Fruit fly (Drosophila melanogaster): ENCODE results near the gene inaF-A.

Gene inaF-A

DNA sequence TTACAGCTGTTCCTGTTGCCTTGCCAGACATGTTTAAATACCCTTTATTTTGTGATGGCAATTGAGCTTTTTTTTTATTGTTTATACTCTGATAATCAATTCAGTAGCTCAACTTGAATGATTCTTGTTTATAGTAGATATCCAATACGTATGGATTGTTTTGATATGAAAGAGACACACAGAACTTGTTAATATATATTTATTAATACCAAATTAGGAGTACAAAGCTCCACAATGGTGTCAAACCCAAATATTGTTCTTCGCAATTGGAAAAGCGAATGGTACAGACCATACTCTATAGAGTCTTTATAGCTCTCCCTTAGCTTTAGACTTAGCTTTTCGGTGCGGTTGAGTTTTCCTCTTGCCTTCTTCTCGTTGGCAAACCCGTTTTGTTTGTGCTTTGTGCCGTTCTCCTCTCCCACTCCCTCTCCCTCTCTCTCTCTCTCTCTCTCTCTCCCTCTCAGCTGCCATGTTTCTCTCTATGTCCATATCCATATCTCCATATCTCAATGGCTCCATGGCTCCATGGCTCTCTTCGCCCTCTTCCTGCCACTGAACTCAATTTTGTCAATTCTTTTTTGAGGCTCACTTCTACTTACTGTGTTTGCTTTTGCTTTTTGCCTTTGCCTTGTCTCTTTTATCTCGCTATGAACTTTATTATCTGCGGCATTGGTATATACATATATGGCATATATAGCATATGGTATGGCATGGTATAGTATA is 47.6 kb downstream of the inaF-A start (continued):
- TF ChIP-seq fru (optimal IDR thresholded peaks at IDR 0.05), result no peak
- TF ChIP-seq Atf6 (GFP tag; IDR thresholded peaks at IDR 0.05), result peak; percentile 59
- TF ChIP-seq CG2120 (GFP tag; optimal IDR thresholded peaks at IDR 0.05), result peak; percentile 19
- peak; percentile 26 for TF ChIP-seq schlank (tag; optimal IDR thresholded peaks at IDR 0.05)
- TF ChIP-seq cas (GFP tag; IDR thresholded peaks at IDR 0.05), result no peak; the same call in 1 of the 2 replicates
- TF ChIP-seq hb (GFP tag; IDR thresholded peaks at IDR 0.05; ENCODE audit: partially characterized antibody), result no peak
- TF ChIP-seq CG1792 (GFP tag; optimal IDR thresholded peaks at IDR 0.05), result no peak
- TF ChIP-seq CG10462 (GFP tag; optimal IDR thresholded peaks at IDR 0.05), result no peak
- TF ChIP-seq Six4 (GFP tag; optimal IDR thresholded peaks at IDR 0.05), result no peak
- TF ChIP-seq Poxn (GFP tag; IDR thresholded peaks at IDR 0.05), result no peak
- no peak for TF ChIP-seq knrl (GFP tag; IDR thresholded peaks at IDR 0.05; ENCODE audit: partially characterized antibody)
- no peak for TF ChIP-seq CG10209 (GFP tag; optimal IDR thresholded peaks at IDR 0.05)
- peak; percentile 65 for TF ChIP-seq CG7987 (GFP tag; optimal IDR thresholded peaks at IDR 0.05)
- TF ChIP-seq CG42726 (GFP tag; IDR thresholded peaks at IDR 0.05; ENCODE audit: partially characterized antibody), result no peak
- TF ChIP-seq br (optimal IDR thresholded peaks at IDR 0.05), result no peak
- TF ChIP-seq vnd (GFP tag; IDR thresholded peaks at IDR 0.05; ENCODE audit: partially characterized antibody), result no peak
- peak; percentile 41 for TF ChIP-seq YL-1 (GFP tag; optimal IDR thresholded peaks at IDR 0.05)
- TF ChIP-seq sna (GFP tag; IDR thresholded peaks at IDR 0.05; ENCODE audit: partially characterized antibody), result no peak
- peak; percentile 29; the same call in 1 of the 3 replicates for TF ChIP-seq row (GFP tag; IDR thresholded peaks at IDR 0.05)
- TF ChIP-seq fd3F (GFP tag; optimal IDR thresholded peaks at IDR 0.05), result no peak
- TF ChIP-seq luna (GFP tag; optimal IDR thresholded peaks at IDR 0.05), result no peak
- no peak for TF ChIP-seq CG14860 (GFP tag; IDR thresholded peaks at IDR 0.05; ENCODE audit: partially characterized antibody)
- TF ChIP-seq BEAF-32 (GFP tag; optimal IDR thresholded peaks at IDR 0.05), result no peak
- no peak for TF ChIP-seq CG11085 (GFP tag; IDR thresholded peaks at IDR 0.05)
- no peak for TF ChIP-seq Lpt (GFP tag; optimal IDR thresholded peaks at IDR 0.05)
- TF ChIP-seq Mrtf (GFP tag; IDR thresholded peaks at IDR 0.05), result no peak
- peak; percentile 53; the same call in 1 of the 3 replicates for TF ChIP-seq Dbx (GFP tag; IDR thresholded peaks at IDR 0.05)
- TF ChIP-seq lilli (GFP tag; optimal IDR thresholded peaks at IDR 0.05), result peak; percentile 14
- TF ChIP-seq Lhr (GFP tag; optimal IDR thresholded peaks at IDR 0.05), result no peak
- no peak for TF ChIP-seq Abd-B (GFP tag; optimal IDR thresholded peaks at IDR 0.05)
- TF ChIP-seq Sin3A (optimal IDR thresholded peaks at IDR 0.05), result no peak
- TF ChIP-seq nom (GFP tag; optimal IDR thresholded peaks at IDR 0.05), result peak; percentile 63
- no peak for TF ChIP-seq CG8478 (optimal IDR thresholded peaks at IDR 0.05)
- peak; percentile 25 for TF ChIP-seq Sry-β (GFP tag; optimal IDR thresholded peaks at IDR 0.05)
- TF ChIP-seq aop (GFP tag; IDR thresholded peaks at IDR 0.05), result no peak
- TF ChIP-seq cwo (GFP tag; optimal IDR thresholded peaks at IDR 0.05), result peak; percentile 48
- TF ChIP-seq CG4707 (GFP tag; optimal IDR thresholded peaks at IDR 0.05), result peak; percentile 53
- TF ChIP-seq Aef1 (GFP tag; IDR thresholded peaks at IDR 0.05), result no peak
- TF ChIP-seq CG10267 (tag; optimal IDR thresholded peaks at IDR 0.05), result no peak
- TF ChIP-seq dysf (GFP tag; IDR thresholded peaks at IDR 0.05), result no peak; the same call in 2 of the 3 replicates
- TF ChIP-seq btn (GFP tag; optimal IDR thresholded peaks at IDR 0.05), result no peak
- TF ChIP-seq CG4617 (GFP tag; optimal IDR thresholded peaks at IDR 0.05; ENCODE audit: borderline replicate concordance), result no peak
- no peak for TF ChIP-seq CG6654 (GFP tag; optimal IDR thresholded peaks at IDR 0.05)
- no peak for TF ChIP-seq pb (GFP tag; optimal IDR thresholded peaks at IDR 0.05)
- no peak for TF ChIP-seq amos (GFP tag; IDR thresholded peaks at IDR 0.05; ENCODE audit: partially characterized antibody)
- no peak for TF ChIP-seq CG4282 (GFP tag; optimal IDR thresholded peaks at IDR 0.05)
- TF ChIP-seq her (GFP tag; optimal IDR thresholded peaks at IDR 0.05), result peak; percentile 51
- TF ChIP-seq Rfx (GFP tag; IDR thresholded peaks at IDR 0.05), result peak; percentile 33; the same call in 1 of the 2 replicates
- peak; percentile 71 for TF ChIP-seq CG10543 (GFP tag; optimal IDR thresholded peaks at IDR 0.05)
- TF ChIP-seq nerfin-1 (tag; optimal IDR thresholded peaks at IDR 0.05), result peak; percentile 15

Measured in whole organism, embryonic.